Worm (Caenorhabditis elegans): Measurements from ENCODE around the gene F28A12.10.
A peak's percentile ranks its signal among the peaks of the same experiment; 100 is the strongest.

Gene F28A12.10

DNA sequence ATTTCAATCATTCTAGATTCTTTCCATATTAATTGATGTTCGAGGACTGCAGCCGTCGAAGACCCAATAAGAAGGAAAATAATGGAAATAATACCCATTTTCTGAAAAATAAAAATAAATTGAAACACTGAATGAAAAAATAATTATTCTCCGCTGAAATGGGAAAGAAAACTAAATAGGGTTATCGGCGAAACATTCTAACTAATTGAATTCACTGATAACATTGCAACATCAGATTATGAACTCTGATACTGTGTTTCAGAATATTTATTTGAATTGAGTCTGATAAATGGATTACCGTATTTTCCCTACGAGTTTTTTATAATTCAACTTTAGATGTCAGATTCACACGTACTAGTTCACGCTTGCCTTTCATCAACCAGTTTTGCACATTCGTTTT, 5.5 kb upstream of the F28A12.10 start, which contains the start of gene asp-13:
TSS of gene asp-13 (minus strand) at position 101 of the 400 bp plus-strand sequence.
- TF ChIP-seq him-1 (tag; optimal IDR thresholded peaks at IDR 0.05) (no peak), W03F9.2 (tag; optimal IDR thresholded peaks at IDR 0.05) (no peak), dao-5 (tag; optimal IDR thresholded peaks at IDR 0.05) (no peak)

ce11 chrV:8641266-8641665, 3.7 kb upstream of the F28A12.10 start, which contains the start of gene F28A12.3:
Gene F28A12.3 (minus strand): TSS chrV:8641366.
- no peak for TF ChIP-seq W03F9.2 (tag; optimal IDR thresholded peaks at IDR 0.05)
- TF ChIP-seq him-1 (tag; optimal IDR thresholded peaks at IDR 0.05), result no peak
- TF ChIP-seq dao-5 (tag; optimal IDR thresholded peaks at IDR 0.05), result no peak

- TF ChIP-seq dao-5 (tag; optimal IDR thresholded peaks at IDR 0.05) (no peak), him-1 (tag; optimal IDR thresholded peaks at IDR 0.05) (no peak), W03F9.2 (tag; optimal IDR thresholded peaks at IDR 0.05) (no peak)
These were observed 659 bp downstream of the F28A12.10 start, which contains the start of gene grl-12 for ce11 chrV:8636907-8637306. Gene grl-12 (minus strand): TSS chrV:8637007.

DNA sequence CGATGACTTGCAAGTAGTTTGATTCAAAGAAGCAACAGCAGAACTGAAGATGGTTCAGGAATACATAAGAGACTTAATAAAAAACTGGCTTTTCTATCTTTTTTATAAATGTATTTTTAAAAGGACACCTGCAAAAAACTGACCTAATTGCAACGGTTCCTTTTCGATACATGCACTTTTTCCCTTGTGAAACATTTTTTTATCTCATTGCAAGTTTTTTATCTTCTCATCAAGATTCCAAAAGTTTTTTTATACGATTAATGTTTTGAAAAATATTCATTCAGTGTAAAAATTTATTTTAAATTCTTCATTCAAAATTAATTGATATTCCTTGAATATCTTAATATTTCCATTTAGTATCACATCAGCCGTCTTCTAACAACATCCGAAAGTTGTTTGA, 2.0 kb downstream of the F28A12.10 start, which contains the start of gene oac-29:
TSS of gene oac-29 (minus strand) at position 101 of the 400 bp plus-strand sequence.
- TF ChIP-seq W03F9.2 (tag; optimal IDR thresholded peaks at IDR 0.05) (no peak), him-1 (tag; optimal IDR thresholded peaks at IDR 0.05) (no peak), dao-5 (tag; optimal IDR thresholded peaks at IDR 0.05) (no peak)

ce11 chrV:8632788-8633187, 4.8 kb downstream of the F28A12.10 start:
- no peak for TF ChIP-seq dao-5 (tag; optimal IDR thresholded peaks at IDR 0.05)
- TF ChIP-seq W03F9.2 (tag; optimal IDR thresholded peaks at IDR 0.05), result no peak
- no peak for TF ChIP-seq him-1 (tag; optimal IDR thresholded peaks at IDR 0.05)

DNA sequence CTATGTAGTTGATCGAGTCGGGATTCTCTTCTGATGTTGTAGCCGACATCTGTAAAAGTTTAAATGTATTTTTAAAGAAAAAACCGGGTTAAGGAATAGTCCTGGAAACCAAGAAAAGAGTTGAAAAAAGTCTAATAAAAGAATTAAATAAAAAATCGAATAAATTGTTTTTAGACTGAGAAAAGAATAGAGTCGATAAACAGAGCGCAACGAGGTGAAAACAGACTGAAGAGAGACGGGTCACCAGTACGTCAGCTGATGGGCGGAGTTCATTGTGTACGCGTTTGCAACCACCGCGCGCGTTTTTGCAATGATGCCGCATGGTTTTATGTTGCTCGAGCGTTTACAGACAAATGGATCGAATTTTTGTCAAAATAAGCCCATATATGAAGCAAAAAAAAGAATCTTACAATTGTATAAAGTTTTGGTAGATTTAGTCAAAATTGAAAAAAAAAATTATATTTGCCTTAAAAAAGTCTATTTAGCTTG, 6.2 kb downstream of the F28A12.10 start, which contains the start of gene atg-18:
TSS of gene atg-18 (minus strand) at position 51 of the 489 bp plus-strand sequence.
- TF ChIP-seq him-1 (tag; optimal IDR thresholded peaks at IDR 0.05) (no peak), W03F9.2 (tag; optimal IDR thresholded peaks at IDR 0.05) (peak; percentile 47)

ce11 chrV:8629029-8629428, 8.5 kb downstream of the F28A12.10 start, which contains the start of gene F41E6.12:
Gene F41E6.12 (minus strand): TSS chrV:8629129.
- TF ChIP-seq him-1 (tag; optimal IDR thresholded peaks at IDR 0.05) (no peak), W03F9.2 (tag; optimal IDR thresholded peaks at IDR 0.05) (no peak), dao-5 (tag; optimal IDR thresholded peaks at IDR 0.05) (no peak)

- TF ChIP-seq W03F9.2 (tag; optimal IDR thresholded peaks at IDR 0.05), result no peak
- TF ChIP-seq him-1 (tag; optimal IDR thresholded peaks at IDR 0.05), result no peak
- no peak for TF ChIP-seq dao-5 (tag; optimal IDR thresholded peaks at IDR 0.05)
These were observed 10.0 kb downstream of the F28A12.10 start for ce11 chrV:8627580-8627979.

DNA sequence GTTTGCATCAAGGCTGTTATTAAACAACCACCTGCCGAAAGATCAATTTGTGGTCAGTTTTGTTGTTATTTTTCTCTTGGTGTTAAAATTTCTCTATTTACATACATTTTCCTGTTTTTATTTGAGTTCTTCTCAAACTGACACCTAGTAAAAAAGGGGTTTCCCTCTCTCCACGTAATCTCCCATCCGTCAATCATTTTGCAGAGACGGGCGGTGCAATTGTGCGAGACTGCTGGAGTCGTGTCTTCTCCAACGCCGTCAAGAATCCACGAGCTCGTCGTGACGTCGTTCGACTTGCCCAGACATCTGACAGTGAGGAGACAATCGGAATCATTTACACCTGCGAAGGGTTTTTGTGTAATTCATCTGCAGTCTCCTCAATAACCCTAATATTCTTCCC, 11.2 kb downstream of the F28A12.10 start:
- no peak for TF ChIP-seq dao-5 (tag; optimal IDR thresholded peaks at IDR 0.05)
- TF ChIP-seq him-1 (tag; optimal IDR thresholded peaks at IDR 0.05), result no peak
- no peak for TF ChIP-seq W03F9.2 (tag; optimal IDR thresholded peaks at IDR 0.05)

ce11 chrV:8623754-8624153, 13.8 kb downstream of the F28A12.10 start, which contains the start of gene F41E6.17:
Gene F41E6.17 (plus strand): TSS chrV:8624101.
- TF ChIP-seq dao-5 (tag; optimal IDR thresholded peaks at IDR 0.05) (no peak), him-1 (tag; optimal IDR thresholded peaks at IDR 0.05) (no peak), W03F9.2 (tag; optimal IDR thresholded peaks at IDR 0.05) (no peak)

ce11 chrV:8622314-8622713, 15.3 kb downstream of the F28A12.10 start, which contains the start of gene F41E6.1:
Gene F41E6.1 (plus strand): TSS chrV:8622614.
- TF ChIP-seq W03F9.2 (tag; optimal IDR thresholded peaks at IDR 0.05), result no peak
- no peak for TF ChIP-seq dao-5 (tag; optimal IDR thresholded peaks at IDR 0.05)
- no peak for TF ChIP-seq him-1 (tag; optimal IDR thresholded peaks at IDR 0.05)

DNA sequence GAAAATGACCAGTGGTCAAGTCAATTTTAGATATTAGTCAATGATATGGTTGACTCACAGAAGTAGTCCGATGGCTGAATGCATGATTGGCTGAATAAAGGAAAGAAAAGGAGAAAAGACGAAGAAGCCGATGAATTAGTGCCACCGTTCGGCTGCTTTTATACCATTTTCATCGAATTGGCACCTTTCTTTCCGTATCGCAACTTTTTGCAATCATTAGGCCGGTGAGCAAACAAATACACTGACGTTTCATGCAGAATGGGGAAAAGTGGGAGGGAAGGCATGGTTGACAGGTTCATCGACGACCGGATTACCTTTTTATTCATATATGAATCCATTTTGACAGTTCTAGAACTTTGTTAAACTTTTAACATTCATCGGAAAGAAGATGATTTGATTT, 16.4 kb downstream of the F28A12.10 start, which contains the start of gene idpc-2:
TSS of gene idpc-2 (minus strand) at position 101 of the 400 bp plus-strand sequence.
- TF ChIP-seq dao-5 (tag; optimal IDR thresholded peaks at IDR 0.05) (no peak), him-1 (tag; optimal IDR thresholded peaks at IDR 0.05) (no peak), W03F9.2 (tag; optimal IDR thresholded peaks at IDR 0.05) (no peak)

DNA sequence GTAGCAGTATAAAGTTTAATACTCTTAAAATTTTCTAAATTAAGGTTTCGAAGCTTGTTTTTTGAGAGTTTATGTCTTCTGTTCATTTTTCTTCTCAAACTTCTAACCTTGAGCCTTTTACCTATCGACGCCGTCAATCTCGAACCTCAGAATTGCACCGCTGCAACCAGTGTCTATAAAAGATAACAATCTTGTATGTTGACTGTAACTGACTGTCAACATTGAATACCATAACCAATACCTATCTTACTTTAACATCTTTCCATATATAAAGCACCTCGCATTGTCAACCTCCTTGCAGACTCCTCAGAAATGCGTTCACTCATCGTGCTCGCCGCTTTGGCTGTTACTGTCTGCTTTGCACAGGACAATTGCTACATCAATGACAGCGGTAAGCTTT, 18.8 kb downstream of the F28A12.10 start, which contains the start of gene grd-5:
TSS of gene grd-5 (plus strand) at position 295 of the 400 bp plus-strand sequence.
- TF ChIP-seq him-1 (tag; optimal IDR thresholded peaks at IDR 0.05) (no peak), W03F9.2 (tag; optimal IDR thresholded peaks at IDR 0.05) (no peak), dao-5 (tag; optimal IDR thresholded peaks at IDR 0.05) (no peak)

- no peak for TF ChIP-seq dao-5 (tag; optimal IDR thresholded peaks at IDR 0.05)
These were observed 21.9 kb downstream of the F28A12.10 start for ce11 chrV:8615711-8616110.

Data from whole organism, L4/young adult.